Fruit fly (Drosophila melanogaster): ENCODE measurements around the gene Rack1.
A peak's percentile ranks its signal among the peaks of the same experiment; 100 is the strongest.

DNA sequence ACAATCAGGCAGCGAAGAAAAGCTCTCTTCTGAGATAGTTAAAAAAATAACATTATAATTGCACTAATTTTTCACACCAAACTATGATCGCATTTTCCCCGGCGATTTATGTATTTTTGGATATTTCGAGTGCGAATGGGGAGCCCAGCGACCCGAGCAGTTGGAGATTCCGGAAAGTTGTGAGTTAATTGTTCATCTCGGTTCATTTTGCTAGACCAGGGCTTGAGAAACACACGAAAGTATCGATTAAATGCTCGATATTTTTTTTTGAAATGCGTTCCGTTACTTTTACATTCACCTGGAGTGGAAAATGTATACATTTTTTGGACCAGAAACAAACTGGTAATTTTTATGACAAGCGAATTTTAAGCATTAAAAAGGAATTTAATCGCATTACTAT, 16.6 kb downstream of the Rack1 start, which contains the start of gene Cdc14:
- no peak for TF ChIP-seq CG14711 (tag; optimal IDR thresholded peaks at IDR 0.05)
- TF ChIP-seq bab1 (GFP tag; optimal IDR thresholded peaks at IDR 0.05), result peak; percentile 22
- no peak for TF ChIP-seq cic (GFP tag; optimal IDR thresholded peaks at IDR 0.05)
- TF ChIP-seq cnc (optimal IDR thresholded peaks at IDR 0.05), result no peak
- TF ChIP-seq Clk (GFP tag; optimal IDR thresholded peaks at IDR 0.05), result no peak
- peak; percentile 63 for TF ChIP-seq kay (GFP tag; ENCODE audit: borderline replicate concordance)

Data from whole organism, adult.